Worm (Caenorhabditis elegans) whole organism, young adult: ENCODE measurements around the gene R08C7.4.
A peak's percentile ranks its signal among the peaks of the same experiment; 100 is the strongest.

Experiments used
- B0019.2 ChIP-seq: fragments of 200-800 bp; sonication (Bioruptor generic); conservative IDR thresholded peaks from 2 replicates; pipeline ENCODE4 v1.3.6; 2022; ENCODE audit warnings: missing genetic modification reagents, missing genetic modification characterization, missing compliant biosample characterization
- F37B4.10 ChIP-seq: fragments of 200-800 bp; sonication (Bioruptor generic); IDR thresholded peaks from 2 replicates; pipeline ENCODE4 v1.3.6; 2022; ENCODE audit warnings: missing genetic modification characterization, missing compliant biosample characterization
- F52B5.7 ChIP-seq: sonication (generic microtip); optimal IDR thresholded peaks from 2 replicates; lab custom pipeline; 2016; ENCODE audit warnings: mild to moderate bottlenecking, missing genetic modification characterization, missing compliant biosample characterization
- F55B11.4 ChIP-seq: sonication (generic microtip); optimal IDR thresholded peaks from 2 replicates; lab custom pipeline; 2016; ENCODE audit warnings: missing compliant biosample characterization, missing genetic modification characterization, borderline replicate concordance; ENCODE audit not compliant: insufficient read depth
- F57C9.4 ChIP-seq: sonication (generic microtip); optimal IDR thresholded peaks from 2 replicates; lab custom pipeline; 2017; ENCODE audit warnings: mild to moderate bottlenecking, missing genetic modification characterization, missing compliant biosample characterization
- K11D2.4 ChIP-seq: fragments of 200-800 bp; sonication (Bioruptor generic); IDR thresholded peaks from 2 replicates; pipeline ENCODE4 v1.3.6; 2022; ENCODE audit warnings: missing genetic modification reagents, missing genetic modification characterization, missing compliant biosample characterization
- T07F8.4 ChIP-seq: sonication (generic microtip); optimal IDR thresholded peaks from 2 replicates; lab custom pipeline; 2016; ENCODE audit warnings: mild to moderate bottlenecking, missing genetic modification characterization, moderate library complexity, missing compliant biosample characterization
- T26A5.8 ChIP-seq: sonication (generic microtip); optimal IDR thresholded peaks from 2 replicates; lab custom pipeline; 2016; ENCODE audit warnings: missing genetic modification characterization, missing compliant biosample characterization
- Y53G8AR.9 ChIP-seq: fragments of 200-800 bp; sonication (Bioruptor generic); conservative IDR thresholded peaks from 2 replicates; pipeline ENCODE4 v1.3.6; 2022; ENCODE audit warnings: missing genetic modification reagents, missing genetic modification characterization, missing compliant biosample characterization
- Y56A3A.18 ChIP-seq: fragments of 200-800 bp; sonication (Bioruptor generic); IDR thresholded peaks from 2 replicates; pipeline ENCODE4 v1.3.6; 2022; ENCODE audit warnings: missing genetic modification reagents, missing genetic modification characterization, missing compliant biosample characterization
- Y67H2A.10 ChIP-seq: fragments of 200-800 bp; sonication (Bioruptor generic); conservative IDR thresholded peaks from 2 replicates; pipeline ENCODE4 v1.3.6; 2022; ENCODE audit warnings: missing genetic modification reagents, missing genetic modification characterization, missing compliant biosample characterization
- Y79H2A.3 ChIP-seq: fragments of 200-800 bp; sonication (Bioruptor generic); conservative IDR thresholded peaks from 2 replicates; pipeline ENCODE4 v1.3.6; 2022; ENCODE audit warnings: missing genetic modification reagents, missing genetic modification characterization, missing compliant biosample characterization
- aptf-3 ChIP-seq: fragments of 200-800 bp; sonication (Bioruptor generic); IDR thresholded peaks from 2 replicates; pipeline ENCODE4 v1.3.6; 2022; ENCODE audit warnings: missing genetic modification characterization, missing compliant biosample characterization
- atf-7 ChIP-seq: sonication (generic microtip); optimal IDR thresholded peaks from 2 replicates; lab custom pipeline; 2017; ENCODE audit warnings: mild to moderate bottlenecking, missing genetic modification characterization, missing compliant biosample characterization
- cebp-1 ChIP-seq, 2 experiments: fragments of 200-800 bp in 1 of 2; sonication (Bioruptor generic) in 1 of 2; sonication (generic microtip) in 1 of 2; IDR thresholded peaks in 1 of 2; optimal IDR thresholded peaks in 1 of 2; 2 replicates each; pipeline versions ENCODE4 v1.3.6 to Lab custom; 2017 to 2022; ENCODE audit warnings: missing compliant biosample characterization in 2 of 2, missing genetic modification characterization in 2 of 2, mild to moderate bottlenecking in 1 of 2, missing genetic modification reagents in 1 of 2, moderate library complexity in 1 of 2
- ceh-79 ChIP-seq: sonication (generic microtip); optimal IDR thresholded peaks from 2 replicates; lab custom pipeline; 2017; ENCODE audit warnings: mild to moderate bottlenecking, missing genetic modification characterization, missing compliant biosample characterization
- ceh-91 ChIP-seq: fragments of 200-800 bp; sonication (Bioruptor generic); IDR thresholded peaks from 2 replicates; pipeline ENCODE4 v1.3.6; 2022; ENCODE audit warnings: missing genetic modification reagents, missing genetic modification characterization, missing compliant biosample characterization
- chd-7 ChIP-seq: sonication (generic microtip); optimal IDR thresholded peaks from 2 replicates; lab custom pipeline; 2016; ENCODE audit warnings: mild to moderate bottlenecking, missing genetic modification characterization, moderate library complexity, missing compliant biosample characterization
- dox-1 ChIP-seq: fragments of 200-800 bp; sonication (Bioruptor generic); IDR thresholded peaks from 2 replicates; pipeline ENCODE4 v1.3.6; 2022; ENCODE audit warnings: missing genetic modification reagents, missing genetic modification characterization, missing compliant biosample characterization
- dpff-1 ChIP-seq: sonication (generic microtip); optimal IDR thresholded peaks from 2 replicates; lab custom pipeline; 2017; ENCODE audit warnings: mild to moderate bottlenecking, missing genetic modification characterization, missing compliant biosample characterization
- efl-1 ChIP-seq: fragments of 150-350 bp; optimal IDR thresholded peaks from 2 replicates; lab custom pipeline; 2014; ENCODE audit warnings: missing biosample characterization, missing genetic modification reagents, missing genetic modification characterization
- egl-18 ChIP-seq: fragments of 200-800 bp; sonication (Bioruptor generic); IDR thresholded peaks from 2 replicates; pipeline ENCODE4 v1.3.6; 2022; ENCODE audit warnings: missing genetic modification reagents, missing genetic modification characterization, missing compliant biosample characterization
- ets-4 ChIP-seq: fragments of 200-800 bp; sonication (Bioruptor generic); optimal IDR thresholded peaks from 2 replicates; lab custom pipeline; 2018; ENCODE audit warnings: mild to moderate bottlenecking, missing genetic modification characterization, missing compliant biosample characterization
- him-1 ChIP-seq: sonication (generic microtip); optimal IDR thresholded peaks from 2 replicates; lab custom pipeline; 2016; ENCODE audit warnings: missing genotype, missing genetic modification reagents, missing genetic modification characterization, missing compliant biosample characterization
- hlh-12 ChIP-seq: sonication (generic microtip); optimal IDR thresholded peaks from 2 replicates; lab custom pipeline; 2016; ENCODE audit warnings: missing genetic modification characterization, missing compliant biosample characterization
- hmg-20 ChIP-seq: fragments of 200-800 bp; sonication (Bioruptor generic); IDR thresholded peaks from 2 replicates; pipeline ENCODE4 v1.3.6; 2022; ENCODE audit warnings: missing genetic modification reagents, missing genetic modification characterization, missing compliant biosample characterization
- hsf-1 ChIP-seq: fragments of 200-800 bp; sonication (Bioruptor generic); IDR thresholded peaks from 2 replicates; pipeline ENCODE4 v1.3.6; 2022; ENCODE audit warnings: missing genetic modification reagents, missing genetic modification characterization, missing compliant biosample characterization
- let-526 ChIP-seq: fragments of 200-800 bp; sonication (Bioruptor generic); IDR thresholded peaks from 2 replicates; pipeline ENCODE4 v1.3.6; 2022; ENCODE audit warnings: missing genetic modification reagents, missing genetic modification characterization, missing compliant biosample characterization
- let-607 ChIP-seq, 2 experiments: fragments of 200-800 bp in 1 of 2; sonication (Bioruptor generic) in 1 of 2; sonication (generic microtip) in 1 of 2; optimal IDR thresholded peaks; 2 replicates each; lab custom pipeline; 2016 to 2018; ENCODE audit warnings: mild to moderate bottlenecking in 2 of 2, missing compliant biosample characterization in 2 of 2, missing genetic modification characterization in 2 of 2, moderate library complexity in 2 of 2, missing genotype in 1 of 2
- lin-40 ChIP-seq: sonication (generic microtip); optimal IDR thresholded peaks from 2 replicates; lab custom pipeline; 2016; ENCODE audit warnings: missing genetic modification characterization, mild to moderate bottlenecking, missing compliant biosample characterization, missing genotype, missing genetic modification reagents
- madf-6 ChIP-seq: fragments of 200-800 bp; sonication (Bioruptor generic); IDR thresholded peaks from 2 replicates; pipeline ENCODE4 v1.3.6; 2022; ENCODE audit warnings: missing genetic modification reagents, missing genetic modification characterization, missing compliant biosample characterization
- mcd-1 ChIP-seq: fragments of 200-800 bp; sonication (Bioruptor generic); IDR thresholded peaks from 2 replicates; pipeline ENCODE4 v1.3.6; 2022; ENCODE audit warnings: missing genetic modification reagents, missing genetic modification characterization, missing compliant biosample characterization
- mxl-1 ChIP-seq: sonication (generic microtip); optimal IDR thresholded peaks from 2 replicates; lab custom pipeline; 2016; ENCODE audit warnings: missing genetic modification characterization, missing compliant biosample characterization
- nfya-2 ChIP-seq: fragments of 200-800 bp; sonication (Bioruptor generic); IDR thresholded peaks from 2 replicates; pipeline ENCODE4 v1.3.6; 2022; ENCODE audit warnings: missing genetic modification reagents, missing genetic modification characterization, missing compliant biosample characterization
- nhr-179 ChIP-seq: sonication (generic microtip); optimal IDR thresholded peaks from 2 replicates; lab custom pipeline; 2016; ENCODE audit warnings: mild to moderate bottlenecking, missing genetic modification characterization, missing compliant biosample characterization
- nhr-27 ChIP-seq: fragments of 200-800 bp; sonication (Bioruptor generic); optimal IDR thresholded peaks from 2 replicates; lab custom pipeline; 2018; ENCODE audit warnings: mild to moderate bottlenecking, missing genetic modification characterization, moderate library complexity, missing compliant biosample characterization
- nhr-80 ChIP-seq: sonication (generic microtip); optimal IDR thresholded peaks from 2 replicates; lab custom pipeline; 2016; ENCODE audit warnings: missing genetic modification characterization, missing compliant biosample characterization
- rpc-1 ChIP-seq, 2 experiments: fragments of 150-350 bp in 1 of 2; sonication (generic microtip) in 1 of 2; optimal IDR thresholded peaks; 2 replicates each; lab custom pipeline; 2014 to 2018; ENCODE audit warnings: missing biosample characterization in 1 of 2, missing genetic modification characterization in 1 of 2, missing genetic modification reagents in 1 of 2, missing genotype in 1 of 2
- sdz-38 ChIP-seq: sonication (generic microtip); optimal IDR thresholded peaks from 2 replicates; lab custom pipeline; 2016; ENCODE audit warnings: missing genotype, missing genetic modification characterization, missing compliant biosample characterization
- snpc-1.3 ChIP-seq: sonication (generic microtip); optimal IDR thresholded peaks from 2 replicates; lab custom pipeline; 2017; ENCODE audit warnings: missing genetic modification characterization, mild to moderate bottlenecking, missing compliant biosample characterization, antibody characterized with exemption, moderate library complexity, missing genotype, missing genetic modification reagents; ENCODE audit not compliant: insufficient read depth
- tlf-1 ChIP-seq: fragments of 200-800 bp; sonication (Bioruptor generic); optimal IDR thresholded peaks from 2 replicates; lab custom pipeline; 2018; ENCODE audit warnings: mild to moderate bottlenecking, missing genetic modification characterization, missing compliant biosample characterization
- unc-62 ChIP-seq: fragments of 150-350 bp; optimal IDR thresholded peaks from 2 replicates; lab custom pipeline; 2014; ENCODE audit warnings: missing biosample characterization, missing genetic modification reagents, missing genetic modification characterization
- xnd-1 ChIP-seq: sonication (generic microtip); optimal IDR thresholded peaks from 2 replicates; lab custom pipeline; 2016; ENCODE audit warnings: missing genotype, missing genetic modification reagents, missing genetic modification characterization, missing compliant biosample characterization
- zfh-2 ChIP-seq: fragments of 200-800 bp; sonication (Bioruptor generic); conservative IDR thresholded peaks from 2 replicates; pipeline ENCODE4 v1.3.6; 2022; ENCODE audit warnings: missing genetic modification reagents, missing genetic modification characterization, missing compliant biosample characterization
- ztf-18 ChIP-seq: sonication (generic microtip); optimal IDR thresholded peaks from 2 replicates; lab custom pipeline; 2016; ENCODE audit warnings: missing genotype, mild to moderate bottlenecking, missing genetic modification characterization, missing compliant biosample characterization
- ztf-25 ChIP-seq: fragments of 200-800 bp; sonication (Bioruptor generic); IDR thresholded peaks from 2 replicates; pipeline ENCODE4 v1.3.6; 2022; ENCODE audit warnings: missing genetic modification reagents, missing genetic modification characterization, missing compliant biosample characterization
- ztf-6 ChIP-seq: fragments of 200-800 bp; sonication (Bioruptor generic); IDR thresholded peaks from 2 replicates; pipeline ENCODE4 v1.3.6; 2022; ENCODE audit warnings: missing genetic modification reagents, missing genetic modification characterization, missing compliant biosample characterization

R08C7.4 gene

DNA sequence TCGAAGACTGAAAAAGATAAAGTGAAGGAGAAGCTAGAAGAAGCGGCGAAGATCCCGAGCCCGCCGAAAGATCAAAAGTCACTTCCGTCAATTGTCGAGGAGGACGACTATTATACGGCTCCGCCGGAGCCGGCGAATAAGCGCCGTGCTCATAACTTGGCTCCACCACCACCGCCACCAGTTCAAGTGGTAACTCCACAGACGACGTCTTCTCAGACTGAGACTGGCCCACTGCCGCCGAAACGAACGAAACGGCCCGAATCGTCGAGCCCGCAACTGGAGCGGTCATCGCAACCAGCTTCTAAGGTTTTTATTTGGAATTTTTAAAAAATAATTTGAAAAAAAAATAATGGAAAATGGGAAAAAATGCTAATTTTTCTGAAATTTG is 22.9 kb upstream of the R08C7.4 start:
- TF ChIP-seq ceh-79 (tag; lab: Kevin White, UChicago), result no peak
- TF ChIP-seq tlf-1 (GFP tag; lab: Kevin White, UChicago), result no peak
- TF ChIP-seq T26A5.8 (tag; lab: Kevin White, UChicago), result no peak
- peak; percentile 69 for TF ChIP-seq zfh-2 (GFP tag; lab: Robert Waterston, UW)
- no peak for TF ChIP-seq snpc-1.3
- TF ChIP-seq Y79H2A.3 (GFP tag; lab: Robert Waterston, UW), result 0 out of 2 replicates have a peak, but pooled peaks have one; percentile 58
- TF ChIP-seq nhr-80 (tag; lab: Kevin White, UChicago), result no peak
- no peak for TF ChIP-seq F37B4.10
- 0 out of 2 replicates have a peak, but pooled peaks have one; percentile 6 for TF ChIP-seq mcd-1 (GFP tag; lab: Robert Waterston, UW)
- TF ChIP-seq xnd-1, result no peak
- TF ChIP-seq mxl-1, result no peak
- no peak for TF ChIP-seq ztf-6 (GFP tag; lab: Robert Waterston, UW)
- TF ChIP-seq B0019.2 (GFP tag; lab: Robert Waterston, UW), result no peak
- no peak for TF ChIP-seq ztf-25 (GFP tag; lab: Robert Waterston, UW)

DNA sequence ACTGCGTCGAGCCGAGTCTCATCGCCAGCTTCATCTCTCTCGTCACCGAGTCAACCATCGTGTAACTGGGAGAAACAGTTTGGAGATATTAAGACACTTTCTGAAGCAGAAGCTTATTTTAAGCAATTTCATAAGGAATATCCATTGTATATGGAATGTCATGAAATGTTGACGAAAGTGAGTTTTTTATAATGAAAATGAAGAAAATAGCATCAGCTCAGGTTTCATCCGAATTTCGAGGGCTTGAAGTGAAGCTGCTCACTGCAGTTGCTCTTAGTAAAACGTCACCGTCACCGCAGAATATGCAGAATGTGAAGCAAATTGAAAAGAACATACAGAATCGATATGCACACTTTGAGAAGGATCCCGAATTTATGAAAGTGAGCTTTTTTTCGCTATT is 21.7 kb upstream of the R08C7.4 start:
- TF ChIP-seq ztf-18 (no peak), B0019.2 (GFP tag; lab: Robert Waterston, UW) (no peak), Y53G8AR.9 (GFP tag; lab: Robert Waterston, UW) (no peak), chd-7 (tag; lab: Kevin White, UChicago) (peak; percentile 46), let-526 (no peak), him-1 (tag; lab: Kevin White, UChicago) (no peak), ztf-25 (GFP tag; lab: Robert Waterston, UW) (no peak), F57C9.4 (no peak), let-607 (tag; optimal IDR thresholded peaks at IDR 0.05; lab: Kevin White, UChicago) (no peak), ceh-91 (GFP tag; lab: Robert Waterston, UW) (no peak), madf-6 (GFP tag; lab: Robert Waterston, UW) (no peak), lin-40 (no peak), dpff-1 (no peak), hmg-20 (GFP tag; lab: Robert Waterston, UW) (no peak), F55B11.4 (tag; lab: Kevin White, UChicago) (no peak), ets-4 (GFP tag; lab: Kevin White, UChicago) (no peak), nfya-2 (GFP tag; lab: Robert Waterston, UW) (no peak), hsf-1 (GFP tag; lab: Robert Waterston, UW) (0 out of 2 replicates have a peak, but pooled peaks have one; percentile 22), nhr-179 (tag; lab: Kevin White, UChicago) (no peak), K11D2.4 (no peak), rpc-1 (optimal IDR thresholded peaks at IDR 0.05; lab: Kevin White, UChicago) (no peak), rpc-1 (tag; optimal IDR thresholded peaks at IDR 0.05; lab: Kevin White, UChicago) (no peak), F52B5.7 (peak; percentile 23), tlf-1 (GFP tag; lab: Kevin White, UChicago) (no peak), ztf-6 (GFP tag; lab: Robert Waterston, UW) (no peak), dox-1 (GFP tag; lab: Robert Waterston, UW) (peak; percentile 33; the same call in 1 of the 2 replicates), hlh-12 (tag; lab: Kevin White, UChicago) (no peak), atf-7 (tag; lab: Kevin White, UChicago) (peak; percentile 15), T07F8.4 (no peak), efl-1 (no peak), Y56A3A.18 (GFP tag; lab: Robert Waterston, UW) (no peak), aptf-3 (GFP tag; lab: Robert Waterston, UW) (no peak), sdz-38 (tag; lab: Kevin White, UChicago) (no peak), Y67H2A.10 (GFP tag; lab: Robert Waterston, UW) (no peak), zfh-2 (GFP tag; lab: Robert Waterston, UW) (0 out of 2 replicates have a peak, but pooled peaks have one; percentile 35), cebp-1 (GFP tag; IDR thresholded peaks at IDR 0.05; lab: Robert Waterston, UW) (no peak), cebp-1 (tag; optimal IDR thresholded peaks at IDR 0.05; lab: Kevin White, UChicago) (no peak), unc-62 (GFP tag; lab: Kevin White, UChicago) (no peak), nhr-27 (tag; lab: Kevin White, UChicago) (no peak), egl-18 (GFP tag; lab: Robert Waterston, UW) (no peak)
- TF ChIP-seq, all 124 proteins: peak for 6
